Fruit fly (Drosophila melanogaster): ENCODE data around the gene Ald2.

- no peak for TF ChIP-seq psq (optimal IDR thresholded peaks at IDR 0.05)
- TF ChIP-seq usp (GFP tag; optimal IDR thresholded peaks at IDR 0.05), result no peak
- no peak for TF ChIP-seq pan (optimal IDR thresholded peaks at IDR 0.05)
Measured at dm6 chr3R:26464370-26464769, 50.5 kb downstream of the Ald2 start.

Data from whole organism.